Fruit fly (Drosophila melanogaster) whole organism, prepupa: Measurements from ENCODE around the gene Hem.
A peak's percentile ranks its signal among the peaks of the same experiment; 100 is the strongest.

Experiments
- Blimp-1 ChIP-seq: fragments of 200-800 bp; sonication (Bioruptor generic); optimal IDR thresholded peaks from 3 replicates; lab custom pipeline; 2017; ENCODE audit warnings: missing biosample characterization, missing genetic modification characterization, mild to moderate bottlenecking, moderate library complexity, missing genetic modification reagents
- CG10631 ChIP-seq: fragments of 200-800 bp; sonication (Bioruptor generic); optimal IDR thresholded peaks from 2 replicates; lab custom pipeline; 2016; ENCODE audit warnings: missing biosample characterization, missing genetic modification characterization
- CG10669 ChIP-seq: fragments of 200-800 bp; sonication (Bioruptor generic); optimal IDR thresholded peaks from 3 replicates; lab custom pipeline; 2018; ENCODE audit warnings: missing biosample characterization, mild to moderate bottlenecking, missing genetic modification characterization, moderate library complexity
- CG11294 ChIP-seq: fragments of 200-800 bp; sonication (Bioruptor generic); IDR thresholded peaks from 2 replicates; pipeline ENCODE4 v1.3.6; 2022; ENCODE audit warnings: missing biosample characterization, missing genetic modification characterization
- CG11762 ChIP-seq: fragments of 200-800 bp; sonication (Bioruptor generic); optimal IDR thresholded peaks from 3 replicates; lab custom pipeline; 2016; ENCODE audit warnings: missing biosample characterization, missing genetic modification characterization; ENCODE audit not compliant: insufficient read depth
- CG11902 ChIP-seq: fragments of 200-800 bp; sonication (Bioruptor generic); optimal IDR thresholded peaks from 3 replicates; lab custom pipeline; 2016; ENCODE audit warnings: missing biosample characterization, missing genetic modification characterization
- CG15336 ChIP-seq: fragments of 200-800 bp; sonication (Bioruptor generic); IDR thresholded peaks from 2 replicates; pipeline ENCODE4 v1.3.6; 2022; ENCODE audit warnings: missing biosample characterization, missing genetic modification characterization
- CG16779 ChIP-seq: fragments of 200-800 bp; sonication (Bioruptor generic); optimal IDR thresholded peaks from 3 replicates; lab custom pipeline; 2017; ENCODE audit warnings: missing biosample characterization, mild to moderate bottlenecking, missing genetic modification characterization
- CG31627 ChIP-seq: fragments of 200-800 bp; sonication (Bioruptor generic); optimal IDR thresholded peaks from 3 replicates; lab custom pipeline; 2016; ENCODE audit warnings: missing biosample characterization, missing genetic modification characterization
- CG4318 ChIP-seq: fragments of 200-800 bp; sonication (Bioruptor generic); optimal IDR thresholded peaks from 3 replicates; lab custom pipeline; 2017; ENCODE audit warnings: missing biosample characterization, mild to moderate bottlenecking, missing genetic modification characterization
- CG6163 ChIP-seq: fragments of 200-800 bp; sonication (Bioruptor generic); IDR thresholded peaks from 3 replicates; pipeline ENCODE4 v1.3.6; 2022; ENCODE audit warnings: missing biosample characterization, missing genetic modification characterization
- CG6276 ChIP-seq: fragments of 200-800 bp; sonication (Bioruptor generic); optimal IDR thresholded peaks from 2 replicates; lab custom pipeline; 2017; ENCODE audit warnings: missing biosample characterization, mild to moderate bottlenecking, missing genetic modification characterization
- CG6792 ChIP-seq: fragments of 200-800 bp; sonication (Bioruptor generic); optimal IDR thresholded peaks from 3 replicates; lab custom pipeline; 2016; ENCODE audit warnings: missing biosample characterization, missing genetic modification characterization
- CG6854 ChIP-seq: fragments of 200-800 bp; sonication (Bioruptor generic); optimal IDR thresholded peaks from 2 replicates; lab custom pipeline; 2017; ENCODE audit warnings: missing biosample characterization, mild to moderate bottlenecking, missing genetic modification characterization
- CG7368 ChIP-seq: fragments of 200-800 bp; sonication (Bioruptor generic); optimal IDR thresholded peaks from 3 replicates; lab custom pipeline; 2016; ENCODE audit warnings: missing biosample characterization, missing genetic modification characterization
- CG8119 ChIP-seq: fragments of 200-800 bp; sonication (Bioruptor generic); IDR thresholded peaks from 3 replicates; pipeline ENCODE4 v1.3.6; 2022; ENCODE audit warnings: missing biosample characterization, missing genetic modification characterization
- CG8319 ChIP-seq: fragments of 200-800 bp; sonication (Bioruptor generic); optimal IDR thresholded peaks from 3 replicates; lab custom pipeline; 2016; ENCODE audit warnings: missing biosample characterization, missing genetic modification characterization
- CG8632 ChIP-seq: fragments of 200-800 bp; sonication (Bioruptor generic); optimal IDR thresholded peaks from 3 replicates; lab custom pipeline; 2016; ENCODE audit warnings: missing biosample characterization, missing genetic modification characterization
- CG9139 ChIP-seq: fragments of 200-800 bp; sonication (Bioruptor generic); optimal IDR thresholded peaks from 3 replicates; lab custom pipeline; 2017; ENCODE audit warnings: missing biosample characterization, mild to moderate bottlenecking, missing genetic modification characterization
- Eip75B ChIP-seq: fragments of 200-800 bp; sonication (Bioruptor generic); optimal IDR thresholded peaks from 3 replicates; lab custom pipeline; 2016; ENCODE audit warnings: missing biosample characterization, missing genetic modification characterization
- Eip78C ChIP-seq: fragments of 200-800 bp; sonication (Bioruptor generic); peaks from one replicate; lab custom pipeline; 2016; ENCODE audit warnings: missing biosample characterization, missing genetic modification characterization
- Eip93F ChIP-seq: fragments of 200-800 bp; sonication (Bioruptor generic); optimal IDR thresholded peaks from 2 replicates; lab custom pipeline; 2016; ENCODE audit warnings: missing biosample characterization, mild to moderate bottlenecking, missing genetic modification characterization
- Gug ChIP-seq: fragments of 200-800 bp; sonication (Bioruptor generic); IDR thresholded peaks from 2 replicates; pipeline ENCODE4 v1.3.6; 2022; ENCODE audit warnings: missing biosample characterization, missing genetic modification characterization
- Hr38 ChIP-seq: sonication (Bioruptor generic); optimal IDR thresholded peaks from 2 replicates; lab custom pipeline; 2016; ENCODE audit warnings: missing biosample characterization, missing genetic modification characterization
- Hr4 ChIP-seq: fragments of 200-800 bp; sonication (Bioruptor generic); optimal IDR thresholded peaks from 3 replicates; lab custom pipeline; 2016; ENCODE audit warnings: missing biosample characterization, missing genetic modification characterization
- Lpt ChIP-seq: fragments of 200-800 bp; sonication (Bioruptor generic); optimal IDR thresholded peaks from 3 replicates; lab custom pipeline; 2016; ENCODE audit warnings: missing biosample characterization, missing genetic modification characterization
- Met ChIP-seq: fragments of 200-800 bp; sonication (Bioruptor generic); optimal IDR thresholded peaks from 3 replicates; lab custom pipeline; 2016; ENCODE audit warnings: missing biosample characterization, missing genetic modification characterization
- OdsH ChIP-seq: fragments of 200-800 bp; sonication (Bioruptor generic); optimal IDR thresholded peaks from 3 replicates; lab custom pipeline; 2016; ENCODE audit warnings: missing biosample characterization, missing genetic modification characterization
- Sox102F ChIP-seq: fragments of 200-800 bp; sonication (Bioruptor generic); optimal IDR thresholded peaks from 2 replicates; lab custom pipeline; 2016; ENCODE audit warnings: missing biosample characterization, mild to moderate bottlenecking, missing genetic modification characterization
- Sox14 ChIP-seq: fragments of 200-800 bp; sonication (Bioruptor generic); optimal IDR thresholded peaks from 3 replicates; lab custom pipeline; 2016; ENCODE audit warnings: missing biosample characterization, missing genetic modification characterization
- achi ChIP-seq: fragments of 200-800 bp; sonication (Bioruptor generic); optimal IDR thresholded peaks from 3 replicates; lab custom pipeline; 2016; ENCODE audit warnings: missing biosample characterization, missing genetic modification characterization
- cyc ChIP-seq: fragments of 200-800 bp; sonication (Bioruptor generic); optimal IDR thresholded peaks from 3 replicates; lab custom pipeline; 2016; ENCODE audit warnings: missing biosample characterization, missing genetic modification characterization
- dac ChIP-seq: fragments of 200-800 bp; sonication (Bioruptor generic); optimal IDR thresholded peaks from 2 replicates; lab custom pipeline; 2017; ENCODE audit warnings: missing biosample characterization, mild to moderate bottlenecking, missing genetic modification characterization
- dsx ChIP-seq: fragments of 200-800 bp; optimal IDR thresholded peaks from 3 replicates; lab custom pipeline; 2019; ENCODE audit warnings: missing biosample characterization, mild to moderate bottlenecking, missing genetic modification characterization, moderate library complexity; ENCODE audit not compliant: poor library complexity, severe bottlenecking
- esn ChIP-seq: fragments of 200-800 bp; sonication (Bioruptor generic); optimal IDR thresholded peaks from 2 replicates; lab custom pipeline; 2016; ENCODE audit warnings: missing biosample characterization, mild to moderate bottlenecking, missing genetic modification characterization, moderate library complexity
- fd85E ChIP-seq: fragments of 200-800 bp; sonication (Bioruptor generic); optimal IDR thresholded peaks from 3 replicates; lab custom pipeline; 2016; ENCODE audit warnings: missing biosample characterization, missing genetic modification characterization
- lz ChIP-seq: fragments of 200-800 bp; sonication (Bioruptor generic); optimal IDR thresholded peaks from 3 replicates; lab custom pipeline; 2016; ENCODE audit warnings: missing biosample characterization, missing genetic modification characterization
- net ChIP-seq: fragments of 200-800 bp; sonication (Bioruptor generic); optimal IDR thresholded peaks from 3 replicates; lab custom pipeline; 2016; ENCODE audit warnings: missing biosample characterization, missing genetic modification characterization
- pdm3 ChIP-seq: fragments of 200-800 bp; sonication (Bioruptor generic); optimal IDR thresholded peaks from 3 replicates; lab custom pipeline; 2016; ENCODE audit warnings: missing biosample characterization, missing genetic modification characterization
- salr ChIP-seq, 2 experiments: fragments of 200-800 bp; sonication (Bioruptor generic); optimal IDR thresholded peaks; 3 replicates each; lab custom pipeline; 2016 to 2018; ENCODE audit warnings: missing biosample characterization in 2 of 2, missing genetic modification characterization in 2 of 2, mild to moderate bottlenecking in 1 of 2
- spab ChIP-seq: fragments of 200-800 bp; sonication (Bioruptor generic); optimal IDR thresholded peaks from 2 replicates; lab custom pipeline; 2017; ENCODE audit warnings: missing biosample characterization, mild to moderate bottlenecking, missing genetic modification characterization, missing genetic modification reagents
- svp ChIP-seq: fragments of 200-800 bp; sonication (Bioruptor generic); peaks from one replicate; lab custom pipeline; 2016; ENCODE audit warnings: missing biosample characterization, missing genetic modification characterization
- vri ChIP-seq: fragments of 200-800 bp; sonication (Bioruptor generic); optimal IDR thresholded peaks from 3 replicates; lab custom pipeline; 2016; ENCODE audit warnings: missing biosample characterization, mild to moderate bottlenecking, missing genetic modification characterization

Hem gene

dm6 chr3L:22287994-22288766, at the start of gene Hem, which contains the start of gene IleRS (continued):
- TF ChIP-seq OdsH, result peak; percentile 93
- no peak for TF ChIP-seq Hr38 (GFP tag; lab: Kevin White, UChicago)
- TF ChIP-seq Gug (GFP tag; lab: Robert Waterston, UW), result peak; percentile 84
- TF ChIP-seq Sox102F (GFP tag; lab: Kevin White, UChicago), result peak; percentile 69
- TF ChIP-seq CG6163, result peak; percentile 91
- TF ChIP-seq achi (GFP tag; lab: Kevin White, UChicago), result peak; percentile 91
- peak; percentile 85 for TF ChIP-seq Lpt (GFP tag; lab: Kevin White, UChicago)
- TF ChIP-seq cyc, result peak; percentile 88
- peak; percentile 92 for TF ChIP-seq pdm3 (GFP tag; lab: Kevin White, UChicago)
- peak; percentile 97 for TF ChIP-seq Eip78C (GFP tag; lab: Kevin White, UChicago)

dm6 chr3L:22329478-22329877, 41.5 kb upstream of the Hem start, which contains the start of gene CG32450:
Gene CG32450 (plus strand): TSS chr3L:22329778.
- TF ChIP-seq Eip75B (GFP tag; lab: Kevin White, UChicago) (no peak), CG16779 (tag; lab: Kevin White, UChicago) (no peak), CG8319 (GFP tag; lab: Kevin White, UChicago) (no peak), Sox102F (GFP tag; lab: Kevin White, UChicago) (no peak), CG10631 (GFP tag; lab: Kevin White, UChicago) (no peak), CG11294 (GFP tag; lab: Robert Waterston, UW) (no peak), Met (GFP tag; lab: Kevin White, UChicago) (no peak), CG6854 (GFP tag; lab: Kevin White, UChicago) (no peak), CG4318 (GFP tag; lab: Kevin White, UChicago) (no peak), CG11902 (GFP tag; lab: Kevin White, UChicago) (no peak), esn (no peak), svp (no peak), achi (GFP tag; lab: Kevin White, UChicago) (no peak), OdsH (no peak), spab (GFP tag; lab: Kevin White, UChicago) (no peak), CG15336 (no peak), CG8119 (GFP tag; lab: Robert Waterston, UW) (no peak)

- no peak for TF ChIP-seq CG8632 (GFP tag; lab: Kevin White, UChicago)
Observed at dm6 chr3L:22316913-22317312, 28.9 kb upstream of the Hem start.

dm6 chr3L:22277186-22277585, 10.8 kb downstream of the Hem start:
- TF ChIP-seq dsx (GFP tag; lab: Kevin White, UChicago) (no peak), CG7368 (GFP tag; lab: Kevin White, UChicago) (no peak), Hr38 (GFP tag; lab: Kevin White, UChicago) (no peak), CG11762 (GFP tag; lab: Kevin White, UChicago) (no peak), spab (GFP tag; lab: Kevin White, UChicago) (peak; percentile 16), net (GFP tag; lab: Kevin White, UChicago) (peak; percentile 35), Eip93F (GFP tag; lab: Kevin White, UChicago) (no peak), CG6276 (peak; percentile 59), cyc (no peak), achi (GFP tag; lab: Kevin White, UChicago) (peak; percentile 42), fd85E (GFP tag; lab: Kevin White, UChicago) (no peak), CG11902 (GFP tag; lab: Kevin White, UChicago) (no peak), dac (GFP tag; lab: Kevin White, UChicago) (no peak), CG8119 (GFP tag; lab: Robert Waterston, UW) (no peak; the same call in 2 of the 3 replicates), Eip75B (GFP tag; lab: Kevin White, UChicago) (no peak), esn (no peak), CG10669 (no peak), CG4318 (GFP tag; lab: Kevin White, UChicago) (peak; percentile 33), Hr4 (GFP tag; lab: Kevin White, UChicago) (peak; percentile 75), Met (GFP tag; lab: Kevin White, UChicago) (no peak), lz (no peak), CG31627 (GFP tag; lab: Kevin White, UChicago) (no peak), salr (GFP tag; optimal IDR thresholded peaks at IDR 0.05; lab: Kevin White, UChicago) (peak in 1 of 2 experiments; percentile 49), Blimp-1 (GFP tag; lab: Kevin White, UChicago) (no peak), CG11294 (GFP tag; lab: Robert Waterston, UW) (peak; percentile 39; the same call in 1 of the 2 replicates), Lpt (GFP tag; lab: Kevin White, UChicago) (peak; percentile 17), CG6163 (peak; percentile 56; the same call in 2 of the 3 replicates), CG6792 (GFP tag; lab: Kevin White, UChicago) (peak; percentile 10), Sox14 (GFP tag; lab: Kevin White, UChicago) (no peak), vri (no peak), CG9139 (GFP tag; lab: Kevin White, UChicago) (no peak)
